Fruit fly (Drosophila melanogaster): ENCODE results near the gene Mdh1.

The Mdh1 gene

DNA sequence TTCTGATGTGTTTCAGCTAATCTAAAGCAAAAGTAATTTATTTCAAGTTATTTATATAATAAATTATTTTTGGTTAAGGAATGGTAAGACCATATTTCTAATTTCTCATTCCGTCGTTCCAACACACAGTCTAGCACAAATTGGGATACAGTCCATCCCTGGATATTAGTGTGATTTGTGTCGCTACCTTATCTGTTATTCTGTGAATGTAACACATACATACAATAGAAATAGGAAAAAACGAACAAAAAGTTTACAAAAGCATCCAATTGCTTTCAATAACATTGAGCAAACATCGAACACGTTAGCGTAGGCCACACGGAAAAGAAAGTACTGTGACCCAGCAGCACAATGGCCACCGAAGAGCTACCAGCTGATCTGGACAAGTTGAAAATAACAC lies 29.6 kb downstream of the Mdh1 start, which contains the start of gene CG5056:
CG5056 (plus strand) TSS at position 168 of the 400 bp plus-strand sequence.
- TF ChIP-seq CG15710 (tag; optimal IDR thresholded peaks at IDR 0.05), result peak; percentile 40
- no peak for TF ChIP-seq CG8159 (tag; optimal IDR thresholded peaks at IDR 0.05)
- TF ChIP-seq CG9948 (tag; optimal IDR thresholded peaks at IDR 0.05), result peak; percentile 30
- TF ChIP-seq CG12605 (GFP tag; IDR thresholded peaks at IDR 0.05), result peak; percentile 11; the same call in 1 of the 2 replicates
- TF ChIP-seq CG8301 (tag; optimal IDR thresholded peaks at IDR 0.05), result no peak
- no peak for TF ChIP-seq CG14655 (GFP tag; optimal IDR thresholded peaks at IDR 0.05)
- no peak for TF ChIP-seq Pif1A (GFP tag; optimal IDR thresholded peaks at IDR 0.05)
- TF ChIP-seq Pif1B (GFP tag; optimal IDR thresholded peaks at IDR 0.05), result no peak
- no peak for TF ChIP-seq CG10348 (GFP tag; IDR thresholded peaks at IDR 0.05)
- TF ChIP-seq fd96Ca (GFP tag; IDR thresholded peaks at IDR 0.05), result no peak
- TF ChIP-seq rn (GFP tag; IDR thresholded peaks at IDR 0.05), result no peak
- TF ChIP-seq CG17806 (tag; optimal IDR thresholded peaks at IDR 0.05), result peak; percentile 6
- peak; percentile 57 for TF ChIP-seq gl (tag; optimal IDR thresholded peaks at IDR 0.05)
- peak; percentile 2 for TF ChIP-seq Snoo (tag; optimal IDR thresholded peaks at IDR 0.05)
- TF ChIP-seq EcR (GFP tag; optimal IDR thresholded peaks at IDR 0.05), result no peak
- peak; percentile 32 for TF ChIP-seq CG34367 (tag; optimal IDR thresholded peaks at IDR 0.05)
- TF ChIP-seq D1 (tag; optimal IDR thresholded peaks at IDR 0.05), result no peak
- peak; percentile 29; the same call in 1 of the 2 replicates for TF ChIP-seq Ets98B (GFP tag; IDR thresholded peaks at IDR 0.05)
- TF ChIP-seq CG32121 (GFP tag; IDR thresholded peaks at IDR 0.05), result peak; percentile 41; the same call in 1 of the 2 replicates
- no peak for TF ChIP-seq CG13204 (GFP tag; optimal IDR thresholded peaks at IDR 0.05)
- TF ChIP-seq CG4496 (GFP tag; IDR thresholded peaks at IDR 0.05), result no peak

DNA sequence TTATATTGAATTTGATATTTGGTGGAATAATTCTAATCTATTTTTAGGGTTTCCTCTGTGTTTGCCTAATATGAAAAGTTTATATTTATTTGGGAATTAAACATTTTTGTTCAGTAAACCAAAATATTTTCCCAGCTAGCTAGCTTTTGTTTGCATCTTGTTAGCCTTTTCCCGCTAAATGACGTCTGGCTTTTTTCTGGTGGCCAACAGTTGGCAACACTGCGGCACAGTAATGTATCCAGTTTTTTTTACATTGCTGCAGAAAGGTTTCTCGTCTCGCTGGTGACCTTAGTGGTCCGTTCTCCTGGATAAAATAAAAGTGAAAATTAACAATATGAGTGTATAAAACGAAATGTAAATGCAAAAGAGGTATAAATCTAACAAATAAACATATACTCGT lies 31.9 kb downstream of the Mdh1 start, which contains the start of gene lft:
lft (plus strand) TSS at position 243 of the 400 bp plus-strand sequence.
- TF ChIP-seq gl (tag; optimal IDR thresholded peaks at IDR 0.05) (no peak), CG17806 (tag; optimal IDR thresholded peaks at IDR 0.05) (no peak), CG10348 (GFP tag; IDR thresholded peaks at IDR 0.05) (no peak), CG34367 (tag; optimal IDR thresholded peaks at IDR 0.05) (no peak)

DNA sequence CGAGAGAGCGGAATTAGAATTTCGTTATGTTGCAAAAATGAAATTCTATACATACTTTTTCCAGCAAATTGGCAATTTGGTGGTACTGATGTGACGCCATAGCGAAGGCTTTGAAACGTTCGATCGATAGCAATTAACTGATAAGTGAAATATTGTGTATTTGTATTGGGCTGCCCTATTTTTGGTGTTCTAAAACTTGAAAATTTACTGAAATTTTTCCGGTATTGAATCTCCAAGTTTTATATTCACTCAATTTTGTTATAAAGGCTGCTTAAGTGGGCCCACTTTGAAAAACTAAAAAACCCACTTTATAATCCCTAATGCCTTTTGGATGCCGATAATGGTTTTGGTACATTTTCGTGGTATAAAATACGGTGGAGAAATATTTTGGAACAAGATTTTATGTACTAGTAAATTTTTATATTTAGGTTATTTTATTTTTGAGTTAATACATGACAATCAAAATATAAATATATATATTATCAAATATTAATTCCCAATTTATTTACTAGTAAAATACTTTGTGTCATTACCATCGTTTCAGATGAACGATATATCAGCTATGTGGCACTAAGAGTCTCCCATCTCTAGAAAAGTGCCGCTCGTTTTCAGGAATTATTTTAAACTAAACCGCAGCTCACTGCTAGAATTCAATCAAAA lies 33.6 kb downstream of the Mdh1 start, which contains the start of the genes Cand1 and pim:
Cand1 (minus strand) TSS at position 300 of the 660 bp plus-strand sequence.
pim (plus strand) TSS at position 582 of the 660 bp plus-strand sequence.
- TF ChIP-seq Snoo (tag; optimal IDR thresholded peaks at IDR 0.05) (no peak), CG17806 (tag; optimal IDR thresholded peaks at IDR 0.05) (no peak), D1 (tag; optimal IDR thresholded peaks at IDR 0.05) (no peak)

DNA sequence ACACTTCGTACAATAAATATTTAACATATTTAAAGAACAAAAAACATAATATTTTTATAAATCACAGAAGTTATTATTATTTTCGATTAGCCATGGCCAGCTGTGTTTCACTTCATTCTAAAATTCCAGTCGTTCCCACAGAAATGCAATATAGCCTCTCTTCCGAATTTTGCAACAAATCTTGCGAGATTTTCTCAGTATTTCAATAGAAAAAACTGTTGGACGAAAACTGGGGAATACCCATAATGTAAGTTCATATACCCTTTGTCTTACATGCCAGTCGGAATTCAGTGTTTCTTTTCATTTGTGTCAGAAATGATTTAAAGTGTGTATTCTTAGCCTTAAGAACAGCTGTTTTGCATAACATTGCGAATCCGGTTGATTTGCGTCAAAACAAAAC lies 39.6 kb downstream of the Mdh1 start, which contains the start of the genes CtsL4 and ClpP:
CtsL4 (minus strand) TSS at position 90 of the 400 bp plus-strand sequence.
ClpP (plus strand) TSS at position 288 of the 400 bp plus-strand sequence.
- TF ChIP-seq CG15710 (tag; optimal IDR thresholded peaks at IDR 0.05), result peak; percentile 51
- TF ChIP-seq CG17806 (tag; optimal IDR thresholded peaks at IDR 0.05), result peak; percentile 26
- peak; percentile 42 for TF ChIP-seq Snoo (tag; optimal IDR thresholded peaks at IDR 0.05)
- TF ChIP-seq CG8301 (tag; optimal IDR thresholded peaks at IDR 0.05), result no peak
- TF ChIP-seq CG34367 (tag; optimal IDR thresholded peaks at IDR 0.05), result peak; percentile 49

DNA sequence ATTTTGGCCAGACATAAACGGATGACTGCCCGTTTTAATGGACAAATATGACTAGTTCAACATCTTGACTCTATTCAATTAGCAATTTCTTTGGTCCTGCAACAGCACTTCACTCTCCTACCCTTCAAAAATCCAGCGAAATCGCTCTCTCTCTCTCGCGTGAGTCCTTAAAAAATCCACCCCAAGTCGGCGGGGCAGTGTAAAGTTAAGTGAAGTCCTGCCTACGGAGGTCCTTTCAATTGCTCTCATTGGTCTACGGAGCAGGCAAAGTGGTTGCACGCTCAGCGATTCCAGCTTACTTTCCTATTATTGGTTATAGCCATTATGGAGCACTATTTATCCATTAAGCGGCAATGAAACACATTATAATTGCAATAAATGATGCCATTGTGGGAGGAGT lies 42.3 kb downstream of the Mdh1 start, which contains the start of gene CG34367:
CG34367 (minus strand) TSS at position 35 of the 400 bp plus-strand sequence.
- TF ChIP-seq CG4496 (GFP tag; IDR thresholded peaks at IDR 0.05) (no peak), Pif1A (GFP tag; optimal IDR thresholded peaks at IDR 0.05) (no peak), CG34367 (tag; optimal IDR thresholded peaks at IDR 0.05) (no peak), CG13204 (GFP tag; optimal IDR thresholded peaks at IDR 0.05) (no peak), fd96Ca (GFP tag; IDR thresholded peaks at IDR 0.05) (no peak)

DNA sequence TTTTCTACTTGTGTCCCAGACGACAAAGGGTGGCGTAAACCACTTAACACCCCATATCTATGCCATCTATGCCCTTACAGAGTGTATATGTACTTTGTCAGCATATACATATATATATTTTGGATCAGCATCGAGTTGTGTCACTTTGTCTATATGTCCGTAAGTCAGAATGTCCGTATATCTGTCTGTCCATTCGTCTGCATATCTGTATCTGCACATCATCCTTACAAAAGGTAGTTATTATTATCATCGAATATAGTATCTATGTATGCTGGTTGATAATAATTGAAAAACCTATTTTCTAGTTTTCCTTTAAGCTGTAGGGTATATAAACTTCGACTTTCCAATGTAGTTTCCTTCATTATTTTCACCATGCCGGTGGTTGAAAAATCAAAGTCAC lies 45.0 kb downstream of the Mdh1 start:
- no peak for TF ChIP-seq CG32121 (GFP tag; IDR thresholded peaks at IDR 0.05)
- no peak for TF ChIP-seq CG13204 (GFP tag; optimal IDR thresholded peaks at IDR 0.05)
- TF ChIP-seq gl (tag; optimal IDR thresholded peaks at IDR 0.05), result no peak
- TF ChIP-seq CG12605 (GFP tag; IDR thresholded peaks at IDR 0.05), result no peak
- TF ChIP-seq EcR (GFP tag; optimal IDR thresholded peaks at IDR 0.05), result no peak
- no peak for TF ChIP-seq CG4496 (GFP tag; IDR thresholded peaks at IDR 0.05)
- TF ChIP-seq CG14655 (GFP tag; optimal IDR thresholded peaks at IDR 0.05), result no peak
- no peak for TF ChIP-seq fd96Ca (GFP tag; IDR thresholded peaks at IDR 0.05)
- TF ChIP-seq Snoo (tag; optimal IDR thresholded peaks at IDR 0.05), result no peak
- no peak for TF ChIP-seq CG34367 (tag; optimal IDR thresholded peaks at IDR 0.05)
- no peak for TF ChIP-seq CG9948 (tag; optimal IDR thresholded peaks at IDR 0.05)
- TF ChIP-seq CG15710 (tag; optimal IDR thresholded peaks at IDR 0.05), result no peak
- TF ChIP-seq CG17806 (tag; optimal IDR thresholded peaks at IDR 0.05), result no peak
- no peak for TF ChIP-seq rn (GFP tag; IDR thresholded peaks at IDR 0.05)
- no peak for TF ChIP-seq CG10348 (GFP tag; IDR thresholded peaks at IDR 0.05)
- TF ChIP-seq CG8301 (tag; optimal IDR thresholded peaks at IDR 0.05), result no peak
